Fruit fly (Drosophila melanogaster): ENCODE data around the gene Hsp68.

dm6 chr3R:24099039-24100026 is 42.2 kb upstream of the Hsp68 start:
- TF ChIP-seq CTCF (optimal IDR thresholded peaks at IDR 0.05) = no peak
- TF ChIP-seq CG8478 (optimal IDR thresholded peaks at IDR 0.05) = no peak
